Worm (Caenorhabditis elegans) whole organism, L4 larva: ENCODE results near the gene F38A1.11.

ENCODE experiments used
- ama-1 ChIP-seq: fragments of 150-350 bp; optimal IDR thresholded peaks from 2 replicates; lab custom pipeline; 2014; ENCODE audit warnings: inconsistent platforms, mixed read lengths
- ceh-82 ChIP-seq: sonication (generic microtip); optimal IDR thresholded peaks from 2 replicates; lab custom pipeline; 2017; ENCODE audit warnings: missing biosample characterization, missing genetic modification characterization
- nhr-11 ChIP-seq: fragments of 150-350 bp; optimal IDR thresholded peaks from 2 replicates; lab custom pipeline; 2014; ENCODE audit warnings: missing biosample characterization, missing genetic modification characterization
- nhr-25 ChIP-seq: sonication (generic microtip); optimal IDR thresholded peaks from 2 replicates; lab custom pipeline; 2017; ENCODE audit warnings: missing genetic modification characterization, mild to moderate bottlenecking, missing compliant biosample characterization, antibody characterized with exemption, moderate library complexity, borderline replicate concordance; ENCODE audit not compliant: insufficient read depth
- skn-1 ChIP-seq: fragments of 150-350 bp; optimal IDR thresholded peaks from 2 replicates; lab custom pipeline; 2014; ENCODE audit warnings: missing biosample characterization, missing genetic modification characterization

DNA sequence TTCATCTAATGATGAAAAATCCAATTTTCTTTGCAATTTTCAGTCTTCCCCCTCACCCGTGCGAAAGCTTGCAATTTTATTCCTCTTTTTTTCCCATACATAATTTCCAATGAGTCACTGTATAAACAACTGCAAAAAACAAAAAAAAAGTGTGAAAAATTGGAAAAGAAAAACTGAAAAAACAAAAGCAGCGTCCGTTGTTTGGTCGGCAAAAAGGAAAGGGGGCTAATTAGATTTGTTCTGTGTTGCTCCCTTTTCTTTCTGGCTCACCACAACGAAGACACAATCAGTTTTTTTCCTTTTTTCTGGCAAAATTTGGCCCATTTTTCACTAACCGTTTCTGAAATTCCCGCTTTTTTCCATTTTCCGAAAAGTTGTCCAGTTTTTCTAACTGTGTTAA is 34.8 kb upstream of the F38A1.11 start:
- TF ChIP-seq ceh-82 (tag; lab: Kevin White, UChicago) (no peak), nhr-25 (tag; lab: Kevin White, UChicago) (no peak), skn-1 (tag; lab: Kevin White, UChicago) (no peak), ama-1 (lab: Kevin White, UChicago) (no peak), nhr-11 (tag; lab: Kevin White, UChicago) (no peak)
